Fruit fly (Drosophila melanogaster) ovary, adult (tissue): ENCODE measurements around the gene CG43295.

Experiments
- CG17801 ChIP-seq: fragments of 200-800 bp; optimal IDR thresholded peaks from 2 replicates; lab custom pipeline; 2019; ENCODE audit warnings: missing biosample characterization, mild to moderate bottlenecking, missing genetic modification characterization, moderate library complexity; ENCODE audit not compliant: partially characterized antibody

CG43295 gene

DNA sequence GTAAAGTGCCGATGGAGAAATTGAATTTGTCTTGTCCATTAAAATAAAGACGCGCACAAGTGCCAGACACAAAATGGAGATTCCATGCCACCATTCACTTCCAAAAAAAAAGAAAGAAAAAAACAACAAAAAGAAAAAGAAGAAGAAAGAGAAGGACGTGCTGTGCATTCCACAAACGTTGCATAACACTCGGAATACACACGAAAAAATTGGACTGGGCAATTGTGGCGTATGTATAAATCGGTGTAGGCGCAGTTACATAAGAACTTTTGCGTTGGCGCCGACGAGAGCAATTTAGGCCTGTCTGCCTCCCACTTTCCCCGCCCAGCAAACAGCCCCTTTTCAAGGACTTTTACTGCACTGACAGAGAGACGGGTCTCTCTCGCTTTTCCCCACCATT is 41.7 kb downstream of the CG43295 start:
- no peak for TF ChIP-seq CG17801 (GFP tag; lab: Kevin White, UChicago)

DNA sequence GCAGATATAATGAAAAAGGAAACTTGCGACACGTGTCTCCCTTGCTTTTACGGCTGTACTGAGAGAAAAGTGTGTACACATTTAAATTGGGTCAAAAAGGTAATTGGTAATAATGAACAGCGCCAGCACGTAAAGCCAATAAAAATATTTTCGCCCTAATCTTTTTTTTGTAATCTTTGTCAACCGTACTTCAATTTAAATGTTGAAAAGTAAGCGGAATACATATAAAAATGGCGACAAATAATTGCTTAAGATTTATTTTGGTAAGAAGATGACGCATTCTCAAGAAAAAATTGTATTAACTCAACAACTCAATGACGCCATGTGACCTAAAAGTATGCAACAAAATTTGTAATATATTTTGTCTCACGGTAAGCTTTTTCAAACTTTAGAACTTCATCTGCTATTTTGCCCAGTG is 42.2 kb downstream of the CG43295 start:
- TF ChIP-seq CG17801 (GFP tag; lab: Kevin White, UChicago) = no peak

DNA sequence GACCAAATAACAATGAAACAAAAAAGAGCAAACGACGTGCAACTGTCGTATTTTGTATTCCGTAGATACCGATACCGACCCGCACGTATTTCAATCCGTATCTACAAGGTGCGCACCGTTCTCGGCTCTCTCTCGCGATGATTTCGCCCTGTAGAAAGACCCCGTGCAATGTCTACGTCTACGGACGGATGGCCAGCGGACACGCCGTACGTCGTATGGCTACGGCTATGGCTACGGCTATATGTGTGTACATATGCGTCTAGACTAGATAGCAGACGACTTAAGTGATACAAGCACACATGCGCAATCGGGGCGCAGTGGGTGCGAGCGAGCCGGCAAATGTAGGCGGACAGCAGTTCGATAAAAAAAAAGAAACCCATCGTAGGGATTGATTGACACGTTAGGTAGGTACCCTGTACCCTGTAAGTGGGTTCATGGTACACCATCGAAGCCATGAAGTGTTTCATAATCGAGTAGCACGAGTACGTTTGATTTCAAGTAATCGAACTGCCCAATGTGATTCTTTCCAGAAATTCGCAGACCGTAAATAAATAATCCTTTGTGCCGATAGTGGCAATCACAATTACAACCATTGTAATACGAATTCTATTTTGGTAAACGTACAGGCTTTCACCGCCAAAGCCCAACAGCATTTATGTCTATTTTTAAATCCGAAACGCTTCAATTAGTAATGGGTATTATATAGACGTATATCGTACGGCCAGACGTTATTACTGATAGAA is 43.9 kb downstream of the CG43295 start:
- TF ChIP-seq CG17801 (GFP tag; lab: Kevin White, UChicago) = no peak

DNA sequence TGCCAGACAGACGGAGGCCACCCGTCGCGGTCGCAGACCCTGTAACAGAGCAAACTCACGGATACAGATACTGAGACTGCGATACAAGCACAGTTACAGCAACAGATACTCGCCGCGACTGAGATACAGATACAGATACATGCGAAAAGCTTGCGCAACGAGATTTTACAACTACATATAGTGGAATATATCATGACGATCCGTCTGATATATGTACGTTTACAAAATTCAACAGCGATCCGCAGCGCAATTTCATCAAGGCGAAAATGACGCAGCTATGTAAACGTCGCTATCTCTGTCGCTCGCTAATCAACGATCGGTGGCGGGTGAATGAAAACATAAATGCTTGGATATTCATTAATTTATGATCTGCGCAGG is 44.5 kb downstream of the CG43295 start:
- no peak for TF ChIP-seq CG17801 (GFP tag; lab: Kevin White, UChicago)

DNA sequence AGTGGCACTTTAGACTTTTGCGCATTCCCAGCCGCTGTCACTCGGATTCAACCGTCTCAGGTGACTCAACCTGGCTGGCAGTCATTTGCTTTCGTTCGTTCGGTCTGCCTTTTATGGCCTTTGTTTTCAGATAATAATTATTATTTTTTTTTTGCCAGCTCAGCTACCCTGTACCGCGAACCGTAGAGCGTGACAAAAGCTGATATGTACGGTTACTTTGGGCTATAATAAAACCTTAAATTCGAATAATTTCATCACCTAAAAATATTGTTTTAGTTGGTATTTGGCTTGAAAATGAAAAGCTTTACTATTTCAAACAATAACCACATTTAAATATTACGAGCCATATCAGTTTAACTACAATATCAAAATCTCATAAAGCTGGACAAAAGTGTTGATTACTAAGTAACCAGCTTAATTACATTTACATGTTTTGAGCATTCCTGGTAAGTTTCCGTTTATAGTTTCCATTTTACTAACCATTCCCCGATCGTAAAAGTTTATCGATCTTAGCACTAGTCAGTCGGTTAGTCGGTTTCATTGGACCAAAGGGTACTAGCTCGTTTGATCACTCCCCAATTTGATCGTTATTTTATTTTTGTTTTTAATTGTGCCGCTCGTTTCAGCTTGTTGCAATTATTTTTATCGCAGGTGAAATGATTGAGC is 45.3 kb downstream of the CG43295 start:
- TF ChIP-seq CG17801 (GFP tag; lab: Kevin White, UChicago) = no peak

DNA sequence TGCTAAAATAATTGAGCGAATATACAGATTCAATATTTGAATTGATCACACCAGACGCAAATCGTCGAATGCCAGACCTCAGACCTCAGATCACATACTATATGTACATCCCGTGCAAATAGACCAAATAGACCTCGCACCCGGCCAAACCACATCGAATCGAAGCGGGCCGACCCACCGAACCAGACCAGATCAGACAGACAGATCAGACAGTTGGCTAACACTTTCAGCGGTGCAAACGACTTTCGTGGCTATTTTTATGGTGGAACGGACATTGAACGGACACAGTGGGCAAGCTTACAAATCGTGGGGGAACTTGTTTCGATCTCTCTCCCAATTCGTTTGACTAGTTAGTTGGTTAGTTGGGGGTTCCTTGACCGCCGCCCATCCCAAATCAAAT is 46.1 kb downstream of the CG43295 start:
- TF ChIP-seq CG17801 (GFP tag; lab: Kevin White, UChicago) = no peak

DNA sequence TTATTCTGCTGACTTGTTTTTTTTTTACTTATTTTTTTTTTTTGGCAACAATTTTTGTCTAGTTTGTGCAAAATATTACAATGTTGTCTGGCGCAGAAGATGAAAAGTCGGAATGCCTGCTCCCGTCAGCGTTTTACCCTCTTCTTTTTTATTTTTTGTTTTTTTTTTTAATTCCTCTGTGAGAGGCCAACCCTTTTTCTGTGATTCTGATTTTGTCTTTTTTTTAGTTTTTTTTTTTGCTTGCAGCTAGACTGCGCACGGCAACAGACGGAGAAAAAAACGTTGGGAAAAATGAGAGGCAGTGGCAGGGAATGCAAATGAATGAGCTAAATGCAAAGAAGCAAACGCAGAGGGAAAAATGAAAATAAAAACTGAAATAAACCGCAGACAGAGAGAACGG is 47.4 kb downstream of the CG43295 start:
- TF ChIP-seq CG17801 (GFP tag; lab: Kevin White, UChicago) = no peak

DNA sequence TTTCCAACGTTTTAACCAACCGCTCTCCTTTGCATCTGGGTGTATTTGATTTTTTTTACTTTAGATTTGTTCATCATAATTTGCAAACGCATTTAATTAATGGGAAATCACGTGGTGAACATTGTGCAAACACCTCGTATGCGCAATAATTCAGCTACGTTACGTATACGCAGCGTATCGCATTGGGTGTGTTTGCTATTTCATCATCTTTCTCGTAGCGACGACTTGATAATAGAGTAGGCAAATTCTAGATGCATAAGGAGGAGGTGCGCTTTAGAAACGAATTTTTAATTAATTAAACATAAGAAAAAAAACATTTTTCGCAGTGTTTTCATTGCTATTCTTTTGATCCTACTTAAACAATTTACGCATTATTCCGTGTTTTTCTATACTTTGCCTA is 48.0 kb downstream of the CG43295 start:
- no peak for TF ChIP-seq CG17801 (GFP tag; lab: Kevin White, UChicago)

DNA sequence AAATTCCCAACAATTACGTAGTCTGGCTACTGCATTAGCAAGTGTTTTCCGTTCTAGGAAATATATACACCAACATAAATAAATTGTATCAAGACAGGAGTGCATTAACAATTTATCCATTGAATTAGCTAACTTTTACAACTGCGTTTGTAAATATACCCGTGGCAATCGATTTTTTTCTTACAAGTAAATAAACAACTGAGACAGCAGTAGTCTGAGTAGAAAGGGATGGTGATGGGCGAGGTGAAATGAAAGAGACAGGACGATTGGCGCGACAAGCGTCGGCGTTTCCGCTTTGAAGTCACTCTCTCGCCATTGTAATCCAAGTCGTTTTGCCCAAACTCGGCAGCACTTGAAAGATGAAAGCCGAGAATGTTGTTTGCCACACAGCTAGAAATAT is 49.9 kb downstream of the CG43295 start:
- TF ChIP-seq CG17801 (GFP tag; lab: Kevin White, UChicago) = no peak
